Worm (Caenorhabditis elegans): Measurements from ENCODE around the gene vit-6.

DNA sequence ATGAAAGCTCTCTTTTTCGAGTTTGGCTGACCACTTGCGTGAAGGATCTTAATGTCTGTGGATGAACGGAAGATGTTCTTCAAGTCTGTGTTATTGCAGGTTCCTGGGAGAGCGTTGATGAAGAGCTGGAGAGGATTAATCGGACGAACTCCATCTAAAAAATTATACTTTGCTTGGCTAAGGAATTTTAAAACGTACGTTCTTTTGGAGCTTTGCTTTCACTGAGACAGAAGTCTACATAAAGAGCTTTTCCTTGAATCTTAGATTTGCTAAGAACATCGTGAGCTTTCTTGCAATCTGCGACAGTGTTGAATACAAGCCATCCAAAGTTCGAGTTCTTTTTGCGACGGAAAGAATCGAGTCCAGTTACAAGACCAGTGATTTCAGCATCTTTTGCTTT lies 26.3 kb downstream of the vit-6 start:
- TF ChIP-seq alr-1 (tag; optimal IDR thresholded peaks at IDR 0.05): no peak
- no peak for TF ChIP-seq dmd-4 (tag; optimal IDR thresholded peaks at IDR 0.05)
- TF ChIP-seq unc-62 (GFP tag; optimal IDR thresholded peaks at IDR 0.05): no peak
- no peak for TF ChIP-seq nhr-237 (tag; optimal IDR thresholded peaks at IDR 0.05)
- TF ChIP-seq mdl-1 (tag; optimal IDR thresholded peaks at IDR 0.05): no peak
